Fruit fly (Drosophila melanogaster): ENCODE measurements around the gene CG15337.

DNA sequence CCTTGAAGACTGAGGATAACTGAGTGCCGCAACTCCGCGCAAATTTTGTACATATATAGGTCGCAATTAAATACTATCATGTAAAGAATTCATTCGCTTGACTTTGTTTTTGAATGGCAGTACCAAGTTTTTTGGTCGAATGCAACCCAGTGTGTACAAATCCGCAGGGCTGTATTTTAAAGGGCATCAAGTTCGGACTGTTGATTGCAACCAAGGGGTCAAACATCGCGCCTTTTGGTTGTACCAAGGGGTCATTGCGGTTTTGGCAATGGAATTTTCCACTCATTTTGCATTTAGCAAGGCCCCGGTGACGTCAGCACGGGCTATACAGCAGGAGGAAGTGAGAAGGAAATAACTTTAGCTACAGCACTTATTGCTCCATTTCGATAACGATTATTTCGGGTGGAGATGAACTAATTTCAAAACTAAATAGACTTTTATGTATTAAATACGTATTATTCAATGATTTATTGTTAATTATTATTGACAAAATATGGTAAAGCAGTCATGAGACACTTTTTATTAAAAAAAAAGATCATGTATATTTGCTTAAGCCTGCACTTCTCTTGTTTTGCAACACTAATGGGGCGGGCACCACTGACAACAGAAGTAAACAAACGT lies 28.1 kb upstream of the CG15337 start, which contains the start of gene CG10958:
- no peak for TF ChIP-seq CTCF (optimal IDR thresholded peaks at IDR 0.05)
- TF ChIP-seq CG8478 (optimal IDR thresholded peaks at IDR 0.05), result no peak
